Fruit fly (Drosophila melanogaster) whole organism, embryonic: ENCODE measurements around the gene CG9166.
A peak's percentile ranks its signal among the peaks of the same experiment; 100 is the strongest.

Experiments
- Adf1 ChIP-seq: fragments of 200-800 bp; sonication (Bioruptor generic); IDR thresholded peaks from 2 replicates; pipeline ENCODE4 v1.3.6; 2022; ENCODE audit warnings: missing biosample characterization, missing genetic modification characterization
- Bgb ChIP-seq: fragments of 200-800 bp; sonication (Bioruptor generic); IDR thresholded peaks from 2 replicates; pipeline ENCODE4 v1.3.6; 2022; ENCODE audit warnings: missing biosample characterization, missing genetic modification characterization; ENCODE audit not compliant: partially characterized antibody
- CG10431 ChIP-seq: fragments of 200-800 bp; sonication (Bioruptor generic); optimal IDR thresholded peaks from 3 replicates; lab custom pipeline; 2018; ENCODE audit warnings: missing biosample characterization, mild to moderate bottlenecking, missing genetic modification characterization
- CG10462 ChIP-seq: fragments of 200-800 bp; sonication (Bioruptor generic); optimal IDR thresholded peaks from 2 replicates; lab custom pipeline; 2016; ENCODE audit warnings: missing biosample characterization, missing genetic modification characterization
- CG12236 ChIP-seq: fragments of 200-800 bp; sonication (Bioruptor generic); optimal IDR thresholded peaks from 2 replicates; lab custom pipeline; 2016; ENCODE audit warnings: missing biosample characterization, missing genetic modification characterization
- CG12391 ChIP-seq: fragments of 200-800 bp; sonication (Bioruptor generic); optimal IDR thresholded peaks from 3 replicates; lab custom pipeline; 2018; ENCODE audit warnings: missing biosample characterization, mild to moderate bottlenecking, missing genetic modification characterization, moderate library complexity
- CG13775 ChIP-seq: fragments of 200-800 bp; sonication (Bioruptor generic); optimal IDR thresholded peaks from 3 replicates; lab custom pipeline; 2017; ENCODE audit warnings: missing biosample characterization, mild to moderate bottlenecking, missing genetic modification characterization
- CG15514 ChIP-seq: fragments of 200-800 bp; sonication (Bioruptor generic); optimal IDR thresholded peaks from 3 replicates; lab custom pipeline; 2017; ENCODE audit warnings: missing biosample characterization, missing genetic modification characterization, mild to moderate bottlenecking, moderate library complexity, missing genetic modification reagents
- CG1603 ChIP-seq: fragments of 200-800 bp; sonication (Bioruptor generic); optimal IDR thresholded peaks from 2 replicates; lab custom pipeline; 2019; ENCODE audit warnings: missing biosample characterization, mild to moderate bottlenecking, missing genetic modification characterization, moderate library complexity
- CG16863 ChIP-seq: fragments of 200-800 bp; sonication (Bioruptor generic); optimal IDR thresholded peaks from 3 replicates; lab custom pipeline; 2016; ENCODE audit warnings: missing biosample characterization, missing genetic modification characterization
- CG17361 ChIP-seq: fragments of 200-800 bp; sonication (Bioruptor generic); IDR thresholded peaks from 3 replicates; pipeline ENCODE4 v1.3.6; 2022; ENCODE audit warnings: missing biosample characterization, missing genetic modification characterization
- CG2202 ChIP-seq: fragments of 200-800 bp; sonication (Bioruptor generic); optimal IDR thresholded peaks from 2 replicates; lab custom pipeline; 2018; ENCODE audit warnings: missing biosample characterization, mild to moderate bottlenecking, missing genetic modification characterization
- CG3281 ChIP-seq: fragments of 200-800 bp; sonication (Bioruptor generic); optimal IDR thresholded peaks from 3 replicates; lab custom pipeline; 2017; ENCODE audit warnings: missing biosample characterization, mild to moderate bottlenecking, missing genetic modification characterization
- CG34422 ChIP-seq: fragments of 200-800 bp; sonication (Bioruptor generic); IDR thresholded peaks from 3 replicates; pipeline ENCODE4 v1.3.6; 2022; ENCODE audit warnings: missing biosample characterization, missing genetic modification characterization
- CG4617 ChIP-seq: fragments of 200-800 bp; sonication (Bioruptor generic); optimal IDR thresholded peaks from 3 replicates; lab custom pipeline; 2016; ENCODE audit warnings: missing biosample characterization, missing genetic modification characterization, borderline replicate concordance
- CG5180 ChIP-seq: fragments of 200-800 bp; sonication (Bioruptor generic); optimal IDR thresholded peaks from 3 replicates; lab custom pipeline; 2017; ENCODE audit warnings: missing biosample characterization, missing genetic modification characterization, mild to moderate bottlenecking, moderate library complexity, missing genetic modification reagents
- CG9609 ChIP-seq: fragments of 200-800 bp; sonication (Bioruptor generic); optimal IDR thresholded peaks from 3 replicates; lab custom pipeline; 2016; ENCODE audit warnings: missing biosample characterization, missing genetic modification characterization
- Camta ChIP-seq: fragments of 200-800 bp; sonication (Bioruptor generic); optimal IDR thresholded peaks from 2 replicates; lab custom pipeline; 2016; ENCODE audit warnings: missing biosample characterization, missing genetic modification characterization
- Dip2 ChIP-seq: fragments of 200-800 bp; sonication (Bioruptor generic); IDR thresholded peaks from 2 replicates; pipeline ENCODE4 v1.3.6; 2022; ENCODE audit warnings: missing biosample characterization, missing genetic modification characterization
- Doc2 ChIP-seq: fragments of 200-800 bp; sonication (Bioruptor generic); IDR thresholded peaks from 2 replicates; pipeline ENCODE4 v1.3.6; 2022; ENCODE audit warnings: missing biosample characterization, missing genetic modification characterization
- ERR ChIP-seq: fragments of 200-800 bp; sonication (Bioruptor generic); optimal IDR thresholded peaks from 2 replicates; lab custom pipeline; 2016; ENCODE audit warnings: missing biosample characterization, missing genetic modification characterization
- Elba2 ChIP-seq: fragments of 200-800 bp; sonication (Bioruptor generic); optimal IDR thresholded peaks from 3 replicates; lab custom pipeline; 2016; ENCODE audit warnings: missing biosample characterization, missing genetic modification characterization
- H15 ChIP-seq: fragments of 200-800 bp; sonication (Bioruptor generic); IDR thresholded peaks from 3 replicates; pipeline ENCODE4 v1.3.6; 2022; ENCODE audit warnings: missing biosample characterization, missing genetic modification characterization
- H2.0 ChIP-seq: fragments of 200-800 bp; sonication (Bioruptor generic); IDR thresholded peaks from 2 replicates; pipeline ENCODE4 v1.3.6; 2022; ENCODE audit warnings: missing biosample characterization, missing genetic modification characterization
- Lhr ChIP-seq: fragments of 200-800 bp; sonication (Bioruptor generic); optimal IDR thresholded peaks from 3 replicates; lab custom pipeline; 2017; ENCODE audit warnings: mild to moderate bottlenecking, missing biosample characterization, missing genetic modification reagents, missing genetic modification characterization
- Mes4 ChIP-seq: fragments of 200-800 bp; sonication (Bioruptor generic); optimal IDR thresholded peaks from 2 replicates; lab custom pipeline; 2016; ENCODE audit warnings: missing biosample characterization, missing genetic modification characterization
- NfI ChIP-seq: fragments of 200-800 bp; sonication (Bioruptor generic); optimal IDR thresholded peaks from 3 replicates; lab custom pipeline; 2018; ENCODE audit warnings: missing biosample characterization, mild to moderate bottlenecking, missing genetic modification characterization, moderate library complexity
- Sox100B ChIP-seq: fragments of 200-800 bp; sonication (Bioruptor generic); optimal IDR thresholded peaks from 3 replicates; lab custom pipeline; 2018; ENCODE audit warnings: missing biosample characterization, mild to moderate bottlenecking, missing genetic modification characterization
- Spps ChIP-seq: fragments of 200-800 bp; sonication (Bioruptor generic); optimal IDR thresholded peaks from 2 replicates; lab custom pipeline; 2018; ENCODE audit warnings: missing biosample characterization, mild to moderate bottlenecking, missing genetic modification characterization
- Sry-δ ChIP-seq: fragments of 200-800 bp; sonication (Bioruptor generic); optimal IDR thresholded peaks from 2 replicates; lab custom pipeline; 2016; ENCODE audit warnings: missing biosample characterization, missing genetic modification characterization
- amos ChIP-seq: fragments of 200-800 bp; sonication (Bioruptor generic); IDR thresholded peaks from 2 replicates; pipeline ENCODE4 v1.3.6; 2022; ENCODE audit warnings: missing biosample characterization, missing genetic modification characterization; ENCODE audit not compliant: partially characterized antibody
- bsh ChIP-seq, 2 experiments: fragments of 200-800 bp; sonication (Bioruptor generic); optimal IDR thresholded peaks; 2 replicates each; lab custom pipeline; 2017 to 2018; ENCODE audit warnings: mild to moderate bottlenecking in 2 of 2, missing biosample characterization in 2 of 2, missing genetic modification characterization in 2 of 2, moderate library complexity in 1 of 2
- ems ChIP-seq: fragments of 200-800 bp; sonication (Bioruptor generic); optimal IDR thresholded peaks from 3 replicates; lab custom pipeline; 2016; ENCODE audit warnings: missing biosample characterization, missing genetic modification characterization
- ewg ChIP-seq: fragments of 200-800 bp; sonication (Bioruptor generic); optimal IDR thresholded peaks from 3 replicates; lab custom pipeline; 2017; ENCODE audit warnings: mild to moderate bottlenecking, missing biosample characterization, missing genetic modification reagents, missing genetic modification characterization
- ftz-f1 ChIP-seq: fragments of 200-800 bp; sonication (Bioruptor generic); optimal IDR thresholded peaks from 2 replicates; lab custom pipeline; 2016; ENCODE audit warnings: missing biosample characterization, missing genetic modification characterization
- gfzf ChIP-seq: fragments of 200-800 bp; sonication (Bioruptor generic); optimal IDR thresholded peaks from 2 replicates; lab custom pipeline; 2016; ENCODE audit warnings: missing biosample characterization, mild to moderate bottlenecking, missing genetic modification characterization, moderate library complexity
- nerfin-1 ChIP-seq: fragments of 200-800 bp; sonication (Bioruptor generic); optimal IDR thresholded peaks from 3 replicates; lab custom pipeline; 2019; ENCODE audit warnings: missing biosample characterization, mild to moderate bottlenecking, missing genetic modification characterization, moderate library complexity
- odd ChIP-seq: fragments of 200-800 bp; sonication (Bioruptor generic); optimal IDR thresholded peaks from 2 replicates; lab custom pipeline; 2017; ENCODE audit warnings: missing biosample characterization, mild to moderate bottlenecking, missing genetic modification characterization
- pho ChIP-seq: fragments of 200-800 bp; sonication (Bioruptor generic); optimal IDR thresholded peaks from 2 replicates; lab custom pipeline; 2016; ENCODE audit warnings: missing biosample characterization, missing genetic modification characterization
- scrt ChIP-seq: fragments of 200-800 bp; sonication (Bioruptor generic); optimal IDR thresholded peaks from 2 replicates; lab custom pipeline; 2018; ENCODE audit warnings: missing biosample characterization, mild to moderate bottlenecking, missing genetic modification characterization, moderate library complexity
- sens ChIP-seq: fragments of 200-800 bp; sonication (Bioruptor generic); peaks from one replicate; lab custom pipeline; 2016; ENCODE audit warnings: missing biosample characterization, missing genetic modification characterization
- stc ChIP-seq: fragments of 200-800 bp; sonication (Bioruptor generic); IDR thresholded peaks from 2 replicates; pipeline ENCODE4 v1.3.6; 2022; ENCODE audit warnings: missing biosample characterization, missing genetic modification characterization
- sug ChIP-seq: fragments of 200-800 bp; optimal IDR thresholded peaks from 2 replicates; lab custom pipeline; 2019; ENCODE audit warnings: missing biosample characterization, mild to moderate bottlenecking, missing genetic modification characterization, moderate library complexity
- tin ChIP-seq: fragments of 200-800 bp; sonication (Bioruptor generic); optimal IDR thresholded peaks from 3 replicates; lab custom pipeline; 2016; ENCODE audit warnings: missing biosample characterization, missing genetic modification characterization
- tx ChIP-seq: fragments of 200-800 bp; sonication (Bioruptor generic); optimal IDR thresholded peaks from 2 replicates; lab custom pipeline; 2016; ENCODE audit warnings: missing biosample characterization, missing genetic modification characterization
- vfl ChIP-seq: fragments of 200-800 bp; sonication (Bioruptor generic); optimal IDR thresholded peaks from 2 replicates; lab custom pipeline; 2016; ENCODE audit warnings: missing biosample characterization, missing genetic modification characterization
- vnd ChIP-seq: fragments of 200-800 bp; sonication (Bioruptor generic); IDR thresholded peaks from 3 replicates; pipeline ENCODE4 v1.3.6; 2022; ENCODE audit warnings: missing biosample characterization, missing genetic modification characterization; ENCODE audit not compliant: partially characterized antibody
- wor ChIP-seq: fragments of 200-800 bp; sonication (Bioruptor generic); IDR thresholded peaks from 2 replicates; pipeline ENCODE4 v1.3.6; 2022; ENCODE audit warnings: missing biosample characterization, missing genetic modification characterization
- zen2 ChIP-seq: fragments of 200-800 bp; sonication (Bioruptor generic); IDR thresholded peaks from 3 replicates; pipeline ENCODE4 v1.3.6; 2022; ENCODE audit warnings: missing biosample characterization, missing genetic modification characterization; ENCODE audit not compliant: partially characterized antibody
- zfh1 ChIP-seq: fragments of 200-800 bp; sonication (Bioruptor generic); IDR thresholded peaks from 3 replicates; pipeline ENCODE4 v1.3.6; 2022; ENCODE audit warnings: missing biosample characterization, missing genetic modification characterization

CG9166 gene

dm6 chr3L:1352065-1352464 lies 1.1 kb downstream of the CG9166 start (continued):
- TF ChIP-seq vnd (GFP tag; lab: Robert Waterston, UW) (peak; percentile 80), CG10431 (GFP tag; lab: Kevin White, UChicago) (peak; percentile 24), gfzf (GFP tag; lab: Kevin White, UChicago) (peak; percentile 15), H15 (GFP tag; lab: Robert Waterston, UW) (no peak; the same call in 2 of the 3 replicates), H2.0 (GFP tag; lab: Robert Waterston, UW) (no peak), CG1603 (peak; percentile 50), tx (GFP tag; lab: Kevin White, UChicago) (peak; percentile 8), CG17361 (GFP tag; lab: Robert Waterston, UW) (peak; percentile 40; the same call in 2 of the 3 replicates), CG13775 (GFP tag; lab: Kevin White, UChicago) (peak; percentile 19), sug (peak; percentile 40), odd (peak; percentile 77), tin (GFP tag; lab: Kevin White, UChicago) (peak; percentile 31), Dip2 (GFP tag; lab: Robert Waterston, UW) (peak; percentile 94), Adf1 (GFP tag; lab: Robert Waterston, UW) (no peak; the same call in 1 of the 2 replicates), CG34422 (GFP tag; lab: Robert Waterston, UW) (peak; percentile 22; the same call in 1 of the 3 replicates), Sry-δ (GFP tag; lab: Kevin White, UChicago) (peak; percentile 87), CG5180 (GFP tag; lab: Kevin White, UChicago) (peak; percentile 30), Bgb (peak; percentile 89), CG2202 (tag; lab: Kevin White, UChicago) (no peak), CG12391 (peak; percentile 29), Spps (tag; lab: Kevin White, UChicago) (peak; percentile 31), ems (peak; percentile 22), sens (peak; percentile 86), CG4617 (peak; percentile 30), stc (GFP tag; lab: Robert Waterston, UW) (peak; percentile 27; the same call in 1 of the 2 replicates), CG15514 (GFP tag; lab: Kevin White, UChicago) (peak; percentile 48), NfI (GFP tag; lab: Kevin White, UChicago) (peak; percentile 36), vfl (GFP tag; lab: Kevin White, UChicago) (no peak), CG10462 (GFP tag; lab: Kevin White, UChicago) (peak; percentile 81), zen2 (GFP tag; lab: Robert Waterston, UW) (peak; percentile 84), wor (no peak), zfh1 (no peak), ftz-f1 (GFP tag; lab: Kevin White, UChicago) (no peak), pho (GFP tag; lab: Kevin White, UChicago) (peak; percentile 37), Lhr (GFP tag; lab: Kevin White, UChicago) (peak; percentile 71), nerfin-1 (peak; percentile 73), Camta (GFP tag; lab: Kevin White, UChicago) (no peak), CG3281 (GFP tag; lab: Kevin White, UChicago) (peak; percentile 22), amos (GFP tag; lab: Robert Waterston, UW) (peak; percentile 89), CG12236 (GFP tag; lab: Kevin White, UChicago) (peak; percentile 30), Mes4 (GFP tag; lab: Kevin White, UChicago) (no peak), ERR (GFP tag; lab: Kevin White, UChicago) (no peak), Sox100B (GFP tag; lab: Kevin White, UChicago) (no peak), CG9609 (no peak), CG16863 (GFP tag; lab: Kevin White, UChicago) (peak; percentile 15), scrt (GFP tag; lab: Kevin White, UChicago) (no peak), ewg (peak; percentile 1), Doc2 (GFP tag; lab: Robert Waterston, UW) (no peak), bsh (GFP tag; optimal IDR thresholded peaks at IDR 0.05; lab: Kevin White, UChicago) (peak in 1 of 2 experiments; percentile 18), Elba2 (GFP tag; lab: Kevin White, UChicago) (peak; percentile 99)
